Worm (Caenorhabditis elegans): Measurements from ENCODE around the gene R11G10.4.

DNA sequence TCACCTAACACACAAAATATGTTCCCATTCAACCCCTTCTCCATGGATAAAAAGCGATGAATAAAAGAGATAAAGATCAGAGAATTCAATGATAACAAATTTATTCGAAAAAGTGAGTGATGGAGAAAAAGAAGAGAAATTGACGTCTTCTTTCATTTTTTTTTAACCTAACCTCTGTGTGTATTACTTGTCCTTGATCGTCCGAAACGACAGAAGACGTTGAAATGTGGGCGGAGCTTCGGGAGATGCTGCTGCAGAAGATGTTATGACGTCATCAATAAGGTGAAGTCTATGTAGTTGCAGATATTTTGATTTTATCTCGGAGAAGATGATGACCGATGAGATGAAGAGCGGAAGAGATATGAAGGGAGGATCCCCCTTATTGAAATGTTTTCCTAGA, 16.6 kb upstream of the R11G10.4 start, which contains the start of gene T10G3.3:
- no peak for TF ChIP-seq dao-5 (tag; optimal IDR thresholded peaks at IDR 0.05)
- TF ChIP-seq W03F9.2 (tag; optimal IDR thresholded peaks at IDR 0.05): no peak
- TF ChIP-seq him-1 (tag; optimal IDR thresholded peaks at IDR 0.05): no peak

All from whole organism, L4/young adult.